Worm (Caenorhabditis elegans) whole organism, L2 larva: Measurements from ENCODE around the gene Y60A3A.24.

Experiments used
- R02D3.7 ChIP-seq: fragments of 150-350 bp; optimal IDR thresholded peaks from 2 replicates; lab custom pipeline; 2014; ENCODE audit warnings: missing biosample characterization, missing genetic modification characterization
- aly-2 ChIP-seq: fragments of 150-350 bp; optimal IDR thresholded peaks from 2 replicates; lab custom pipeline; 2014; ENCODE audit warnings: missing biosample characterization, missing genetic modification characterization
- ceh-16 ChIP-seq: fragments of 150-350 bp; optimal IDR thresholded peaks from 2 replicates; lab custom pipeline; 2014; ENCODE audit warnings: missing biosample characterization, missing genetic modification characterization
- crh-2 ChIP-seq: sonication (generic microtip); optimal IDR thresholded peaks from 2 replicates; lab custom pipeline; 2017; ENCODE audit warnings: missing biosample characterization, missing genetic modification characterization
- elt-3 ChIP-seq: sonication (generic microtip); optimal IDR thresholded peaks from 2 replicates; lab custom pipeline; 2017; ENCODE audit warnings: missing biosample characterization, missing genetic modification characterization
- lsy-2 ChIP-seq, 2 experiments: fragments of 150-350 bp in 1 of 2; sonication (generic microtip) in 1 of 2; optimal IDR thresholded peaks; 2 replicates each; lab custom pipeline; 2014 to 2017; ENCODE audit warnings: missing biosample characterization in 2 of 2, missing genetic modification characterization in 2 of 2
- mab-5 ChIP-seq: fragments of 150-350 bp; optimal IDR thresholded peaks from 2 replicates; lab custom pipeline; 2014; ENCODE audit warnings: missing biosample characterization, missing genetic modification characterization
- nhr-11 ChIP-seq: fragments of 150-350 bp; optimal IDR thresholded peaks from 2 replicates; lab custom pipeline; 2014; ENCODE audit warnings: missing biosample characterization, missing genetic modification characterization
- nhr-237 ChIP-seq: fragments of 150-350 bp; optimal IDR thresholded peaks from 2 replicates; lab custom pipeline; 2014; ENCODE audit warnings: missing biosample characterization, missing genetic modification characterization
- unc-39 ChIP-seq: fragments of 150-350 bp; optimal IDR thresholded peaks from 2 replicates; lab custom pipeline; 2014; ENCODE audit warnings: missing biosample characterization, missing genetic modification characterization
- unc-62 ChIP-seq: fragments of 150-350 bp; optimal IDR thresholded peaks from 2 replicates; lab custom pipeline; 2014; ENCODE audit warnings: missing biosample characterization, missing genetic modification reagents, missing genetic modification characterization
- zag-1 ChIP-seq: fragments of 150-350 bp; optimal IDR thresholded peaks from 2 replicates; lab custom pipeline; 2014; ENCODE audit warnings: missing biosample characterization, missing genetic modification characterization

DNA sequence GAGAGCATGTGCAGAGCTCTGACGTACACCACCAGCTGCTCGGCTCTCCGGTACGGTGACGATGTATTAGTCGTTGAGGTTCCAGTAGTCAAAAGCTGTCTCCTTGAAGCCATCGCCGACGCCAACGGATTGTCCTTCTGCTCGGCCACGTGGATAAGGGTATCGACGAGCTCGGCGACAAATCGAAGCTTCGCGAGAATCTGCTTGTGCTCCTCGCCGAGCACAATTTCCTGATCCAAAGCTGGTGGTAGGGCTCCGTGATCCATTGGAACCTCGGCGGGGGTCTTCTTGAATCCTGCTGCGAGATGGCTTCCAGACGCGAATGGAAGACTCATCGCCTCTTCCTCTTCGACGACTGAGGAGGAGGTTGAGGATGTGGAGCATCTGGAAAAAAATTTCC is 15.8 kb upstream of the Y60A3A.24 start:
- no peak for TF ChIP-seq mab-5 (tag; lab: Kevin White, UChicago)
- TF ChIP-seq unc-62 (GFP tag; lab: Kevin White, UChicago) = no peak
- TF ChIP-seq lsy-2 (tag; optimal IDR thresholded peaks at IDR 0.05; lab: Kevin White, UChicago) = no peak
- TF ChIP-seq nhr-11 (tag; lab: Kevin White, UChicago) = no peak
- no peak for TF ChIP-seq zag-1 (tag; lab: Kevin White, UChicago)
- no peak for TF ChIP-seq elt-3
- no peak for TF ChIP-seq unc-39 (tag; lab: Kevin White, UChicago)
- TF ChIP-seq nhr-237 (tag; lab: Kevin White, UChicago) = no peak
- TF ChIP-seq aly-2 = no peak
- TF ChIP-seq R02D3.7 (tag; lab: Kevin White, UChicago) = no peak
- no peak for TF ChIP-seq ceh-16
- no peak for TF ChIP-seq crh-2
